Fruit fly (Drosophila melanogaster) S2 (cell line): ENCODE data around the gene CG34180.

Experiments
- CG8478 ChIP-seq: fragments of >200 bp; optimal IDR thresholded peaks from 2 replicates; lab custom pipeline; 2018
- CTCF ChIP-seq, 2 experiments: fragments of >200 bp; optimal IDR thresholded peaks; 2 replicates each; lab custom pipeline; 2018

DNA sequence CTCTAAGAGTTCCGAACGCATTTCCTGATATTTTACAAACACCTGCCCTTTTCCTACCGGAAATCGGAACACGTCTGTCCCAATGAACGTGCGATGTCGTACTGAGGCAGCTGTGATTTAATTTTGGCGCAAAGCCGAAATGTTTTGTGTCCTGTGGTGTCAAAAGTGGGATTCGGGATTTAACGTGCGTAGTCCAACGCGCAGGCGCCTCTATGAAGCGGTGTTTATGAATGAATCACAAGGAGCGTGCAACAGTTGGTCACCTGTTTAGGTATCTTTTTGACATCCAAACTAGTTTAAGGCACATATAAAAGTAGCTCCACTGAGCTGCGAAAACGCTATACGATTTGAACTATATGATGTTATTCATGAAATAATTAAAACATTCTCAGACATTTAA, 26.0 kb upstream of the CG34180 start, which contains the start of gene CG9109:
- no peak for TF ChIP-seq CG8478
- TF ChIP-seq CTCF (optimal IDR thresholded peaks at IDR 0.05; lab: Kevin White, UChicago), result no peak
